Worm (Caenorhabditis elegans) whole organism, mixed stage, embryonic: ENCODE measurements around the gene F21C10.10.

Source experiments
- M03D4.4 ChIP-seq: sonication (generic microtip); optimal IDR thresholded peaks from 2 replicates; lab custom pipeline; 2017; ENCODE audit warnings: mild to moderate bottlenecking, missing genetic modification characterization, missing compliant biosample characterization
- blmp-1 ChIP-seq: fragments of 150-350 bp; optimal IDR thresholded peaks from 2 replicates; lab custom pipeline; 2014; ENCODE audit warnings: missing biosample characterization, missing genetic modification characterization
- ceh-83 ChIP-seq: fragments of 200-800 bp; sonication (Bioruptor generic); optimal IDR thresholded peaks from 2 replicates; lab custom pipeline; 2018; ENCODE audit warnings: mild to moderate bottlenecking, missing genetic modification characterization, missing compliant biosample characterization
- ces-1 ChIP-seq: fragments of 150-350 bp; optimal IDR thresholded peaks from 2 replicates; lab custom pipeline; 2014; ENCODE audit warnings: missing biosample characterization, missing genetic modification reagents, missing genetic modification characterization
- flh-1 ChIP-seq: fragments of 200-800 bp; sonication (Bioruptor generic); optimal IDR thresholded peaks from 2 replicates; lab custom pipeline; 2018; ENCODE audit warnings: mild to moderate bottlenecking, missing genetic modification characterization, moderate library complexity, missing compliant biosample characterization
- lin-13 ChIP-seq: fragments of 150-350 bp; optimal IDR thresholded peaks from 2 replicates; lab custom pipeline; 2014; ENCODE audit warnings: missing biosample characterization, missing genetic modification characterization
- lsy-2 ChIP-seq: fragments of 150-350 bp; optimal IDR thresholded peaks from 2 replicates; lab custom pipeline; 2014; ENCODE audit warnings: missing biosample characterization, missing genetic modification characterization
- mab-5 ChIP-seq: fragments of 150-350 bp; optimal IDR thresholded peaks from 2 replicates; lab custom pipeline; 2014; ENCODE audit warnings: missing biosample characterization, missing genetic modification characterization
- nhr-12 ChIP-seq: fragments of 150-350 bp; optimal IDR thresholded peaks from 2 replicates; lab custom pipeline; 2014; ENCODE audit warnings: missing biosample characterization, missing genetic modification characterization
- unc-62 ChIP-seq: fragments of 150-350 bp; optimal IDR thresholded peaks from 2 replicates; lab custom pipeline; 2014; ENCODE audit warnings: missing biosample characterization, missing genetic modification reagents, missing genetic modification characterization
- zip-8 ChIP-seq: fragments of 150-350 bp; optimal IDR thresholded peaks from 2 replicates; lab custom pipeline; 2014; ENCODE audit warnings: missing biosample characterization, missing genetic modification characterization
- ztf-11 ChIP-seq: fragments of 150-350 bp; optimal IDR thresholded peaks from 2 replicates; lab custom pipeline; 2014; ENCODE audit warnings: missing biosample characterization, missing genetic modification characterization

ce11 chrV:9056253-9056652, 39.8 kb upstream of the F21C10.10 start, which contains the start of gene C25E10.10:
- TF ChIP-seq lin-13 (tag; lab: Kevin White, UChicago) = no peak
- no peak for TF ChIP-seq mab-5 (tag; lab: Kevin White, UChicago)
- no peak for TF ChIP-seq M03D4.4 (tag; lab: Kevin White, UChicago)
- no peak for TF ChIP-seq ztf-11
- TF ChIP-seq zip-8 (tag; lab: Kevin White, UChicago) = no peak
- TF ChIP-seq ceh-83 (GFP tag; lab: Kevin White, UChicago) = no peak
- TF ChIP-seq nhr-12 (tag; lab: Kevin White, UChicago) = no peak
- no peak for TF ChIP-seq unc-62 (GFP tag; lab: Kevin White, UChicago)
- TF ChIP-seq ces-1 (GFP tag; lab: Kevin White, UChicago) = no peak
- no peak for TF ChIP-seq blmp-1
- no peak for TF ChIP-seq flh-1 (GFP tag; lab: Kevin White, UChicago)
- no peak for TF ChIP-seq lsy-2 (tag; lab: Kevin White, UChicago)
